Fruit fly (Drosophila melanogaster) whole organism, embryonic: ENCODE results near the gene Srp19.

Experiments
- Awh ChIP-seq: fragments of 200-800 bp; sonication (Bioruptor generic); IDR thresholded peaks from 2 replicates; pipeline ENCODE4, ENCODE4 v1.3.6; 2022; ENCODE audit warnings: missing biosample characterization, missing genetic modification characterization
- CG10321 ChIP-seq: fragments of 200-800 bp; sonication (Bioruptor generic); IDR thresholded peaks from 2 replicates; pipeline ENCODE4 v1.3.6; 2022; ENCODE audit warnings: missing biosample characterization, missing genetic modification characterization
- CG10565 ChIP-seq: fragments of 200-800 bp; sonication (Bioruptor generic); optimal IDR thresholded peaks from 3 replicates; lab custom pipeline; 2016; ENCODE audit warnings: missing biosample characterization, mild to moderate bottlenecking, missing genetic modification characterization
- CG11085 ChIP-seq: fragments of 200-800 bp; sonication (Bioruptor generic); IDR thresholded peaks from 2 replicates; pipeline ENCODE4 v1.3.6; 2022; ENCODE audit warnings: missing biosample characterization, missing genetic modification characterization
- CG11093 ChIP-seq: fragments of 200-800 bp; sonication (Bioruptor generic); IDR thresholded peaks from 3 replicates; pipeline ENCODE4 v1.3.6; 2022; ENCODE audit warnings: missing biosample characterization, missing genetic modification characterization
- CG12299 ChIP-seq: fragments of 200-800 bp; sonication (Bioruptor generic); optimal IDR thresholded peaks from 2 replicates; lab custom pipeline; 2018; ENCODE audit warnings: missing biosample characterization, mild to moderate bottlenecking, missing genetic modification characterization
- CG12391 ChIP-seq: fragments of 200-800 bp; sonication (Bioruptor generic); optimal IDR thresholded peaks from 3 replicates; lab custom pipeline; 2018; ENCODE audit warnings: missing biosample characterization, mild to moderate bottlenecking, missing genetic modification characterization, moderate library complexity
- CG12659 ChIP-seq: fragments of 200-800 bp; sonication (Bioruptor generic); optimal IDR thresholded peaks from 3 replicates; lab custom pipeline; 2017; ENCODE audit warnings: mild to moderate bottlenecking, missing biosample characterization, missing genetic modification reagents, missing genetic modification characterization
- CG14441 ChIP-seq: fragments of 200-800 bp; sonication (Bioruptor generic); IDR thresholded peaks from 2 replicates; pipeline ENCODE4 v1.3.6; 2022; ENCODE audit warnings: missing biosample characterization, missing genetic modification characterization
- CG14710 ChIP-seq: fragments of 200-800 bp; sonication (Bioruptor generic); optimal IDR thresholded peaks from 3 replicates; lab custom pipeline; 2019; ENCODE audit warnings: missing biosample characterization, mild to moderate bottlenecking, missing genetic modification characterization, moderate library complexity
- CG1832 ChIP-seq: fragments of 200-800 bp; sonication (Bioruptor generic); optimal IDR thresholded peaks from 2 replicates; lab custom pipeline; 2017; ENCODE audit warnings: missing biosample characterization, mild to moderate bottlenecking, missing genetic modification characterization, inconsistent platforms
- CG2116 ChIP-seq: fragments of 200-800 bp; sonication (Bioruptor generic); optimal IDR thresholded peaks from 3 replicates; lab custom pipeline; 2018; ENCODE audit warnings: missing biosample characterization, mild to moderate bottlenecking, missing genetic modification characterization
- CG2202 ChIP-seq: fragments of 200-800 bp; sonication (Bioruptor generic); optimal IDR thresholded peaks from 2 replicates; lab custom pipeline; 2018; ENCODE audit warnings: missing biosample characterization, mild to moderate bottlenecking, missing genetic modification characterization
- CG2712 ChIP-seq: fragments of 200-800 bp; optimal IDR thresholded peaks from 3 replicates; lab custom pipeline; 2019; ENCODE audit warnings: missing biosample characterization, mild to moderate bottlenecking, missing genetic modification characterization, moderate library complexity
- CG4404 ChIP-seq: fragments of 200-800 bp; sonication (Bioruptor generic); IDR thresholded peaks from 2 replicates; pipeline ENCODE4 v1.3.6; 2022; ENCODE audit warnings: missing biosample characterization, missing genetic modification characterization
- CG4617 ChIP-seq: fragments of 200-800 bp; sonication (Bioruptor generic); optimal IDR thresholded peaks from 3 replicates; lab custom pipeline; 2016; ENCODE audit warnings: missing biosample characterization, missing genetic modification characterization, borderline replicate concordance
- CG6791 ChIP-seq: fragments of 200-800 bp; sonication (Bioruptor generic); IDR thresholded peaks from 3 replicates; pipeline ENCODE4 v1.3.6; 2022; ENCODE audit warnings: missing biosample characterization, missing genetic modification characterization; ENCODE audit not compliant: partially characterized antibody
- CG7987 ChIP-seq: fragments of 200-800 bp; sonication (Bioruptor generic); optimal IDR thresholded peaks from 2 replicates; lab custom pipeline; 2018; ENCODE audit warnings: missing biosample characterization, mild to moderate bottlenecking, missing genetic modification characterization, moderate library complexity
- CG8478 ChIP-seq: fragments of >200 bp; optimal IDR thresholded peaks from 2 replicates; lab custom pipeline; 2018
- D ChIP-seq, 2 experiments: fragments of 200-800 bp in 1 of 2; fragments of >200 bp in 1 of 2; sonication (Bioruptor generic) in 1 of 2; optimal IDR thresholded peaks; 2 replicates in 1 of 2; 3 replicates in 1 of 2; lab custom pipeline; 2017; ENCODE audit warnings: mild to moderate bottlenecking in 1 of 2, missing biosample characterization in 1 of 2, missing genetic modification characterization in 1 of 2, missing genetic modification reagents in 1 of 2
- Dll ChIP-seq: fragments of 200-800 bp; sonication (Bioruptor generic); IDR thresholded peaks from 4 replicates; pipeline ENCODE4 v1.3.6; 2022; ENCODE audit warnings: missing biosample characterization, missing genetic modification characterization; ENCODE audit not compliant: partially characterized antibody
- Hey ChIP-seq: fragments of 200-800 bp; sonication (Bioruptor generic); optimal IDR thresholded peaks from 3 replicates; lab custom pipeline; 2018; ENCODE audit warnings: missing biosample characterization, mild to moderate bottlenecking, missing genetic modification characterization
- HmgD ChIP-seq: fragments of 200-800 bp; sonication (Bioruptor generic); optimal IDR thresholded peaks from 3 replicates; lab custom pipeline; 2016; ENCODE audit warnings: missing biosample characterization, missing genetic modification characterization
- Hmr ChIP-seq: fragments of 200-800 bp; sonication (Bioruptor generic); optimal IDR thresholded peaks from 3 replicates; lab custom pipeline; 2017; ENCODE audit warnings: mild to moderate bottlenecking, missing biosample characterization, missing genetic modification reagents, missing genetic modification characterization
- Kr ChIP-seq: fragments of 200-800 bp; sonication (Bioruptor generic); optimal IDR thresholded peaks from 2 replicates; lab custom pipeline; 2017; ENCODE audit warnings: missing biosample characterization, mild to moderate bottlenecking, missing genetic modification characterization
- Max ChIP-seq: fragments of 200-800 bp; sonication (Bioruptor generic); optimal IDR thresholded peaks from 2 replicates; lab custom pipeline; 2016; ENCODE audit warnings: missing biosample characterization, mild to moderate bottlenecking, missing genetic modification characterization
- Poxn ChIP-seq: fragments of 200-800 bp; sonication (Bioruptor generic); IDR thresholded peaks from 2 replicates; pipeline ENCODE4 v1.3.6; 2022; ENCODE audit warnings: missing biosample characterization, missing genetic modification characterization
- Sox100B ChIP-seq: fragments of 200-800 bp; sonication (Bioruptor generic); optimal IDR thresholded peaks from 3 replicates; lab custom pipeline; 2018; ENCODE audit warnings: missing biosample characterization, mild to moderate bottlenecking, missing genetic modification characterization
- cg ChIP-seq: fragments of 200-800 bp; sonication (Bioruptor generic); optimal IDR thresholded peaks from 3 replicates; lab custom pipeline; 2019; ENCODE audit warnings: missing biosample characterization, mild to moderate bottlenecking, missing genetic modification characterization, moderate library complexity
- cwo ChIP-seq: fragments of 200-800 bp; sonication (Bioruptor generic); optimal IDR thresholded peaks from 3 replicates; lab custom pipeline; 2017; ENCODE audit warnings: missing biosample characterization, missing genetic modification characterization, mild to moderate bottlenecking, moderate library complexity, missing genetic modification reagents
- exex ChIP-seq: fragments of 200-800 bp; sonication (Bioruptor generic); optimal IDR thresholded peaks from 4 replicates; lab custom pipeline; 2018; ENCODE audit warnings: missing biosample characterization, mild to moderate bottlenecking, missing genetic modification characterization, moderate library complexity
- fd64A ChIP-seq: fragments of 200-800 bp; sonication (Bioruptor generic); optimal IDR thresholded peaks from 3 replicates; lab custom pipeline; 2018; ENCODE audit warnings: missing biosample characterization, mild to moderate bottlenecking, missing genetic modification characterization
- hb ChIP-seq: fragments of 200-800 bp; sonication (Bioruptor generic); IDR thresholded peaks from 3 replicates; pipeline ENCODE4 v1.3.6; 2022; ENCODE audit warnings: missing biosample characterization, missing genetic modification characterization; ENCODE audit not compliant: partially characterized antibody
- insv ChIP-seq, 2 experiments: fragments of 200-800 bp; sonication (Bioruptor generic); optimal IDR thresholded peaks; 3 replicates each; lab custom pipeline; 2016 to 2018; ENCODE audit warnings: missing biosample characterization in 2 of 2, missing genetic modification characterization in 2 of 2
- kah ChIP-seq: fragments of 200-800 bp; sonication (Bioruptor generic); optimal IDR thresholded peaks from 2 replicates; lab custom pipeline; 2018; ENCODE audit warnings: missing biosample characterization, mild to moderate bottlenecking, missing genetic modification characterization
- lab ChIP-seq: fragments of 200-800 bp; sonication (Bioruptor generic); optimal IDR thresholded peaks from 3 replicates; lab custom pipeline; 2017; ENCODE audit warnings: missing biosample characterization, missing genetic modification characterization, mild to moderate bottlenecking, moderate library complexity, missing genetic modification reagents
- nerfin-1 ChIP-seq: fragments of 200-800 bp; sonication (Bioruptor generic); optimal IDR thresholded peaks from 3 replicates; lab custom pipeline; 2019; ENCODE audit warnings: missing biosample characterization, mild to moderate bottlenecking, missing genetic modification characterization, moderate library complexity
- oc ChIP-seq: fragments of 200-800 bp; sonication (Bioruptor generic); optimal IDR thresholded peaks from 2 replicates; lab custom pipeline; 2018; ENCODE audit warnings: missing biosample characterization, mild to moderate bottlenecking, missing genetic modification characterization, moderate library complexity
- rib ChIP-seq: fragments of 200-800 bp; sonication (Bioruptor generic); IDR thresholded peaks from 2 replicates; pipeline ENCODE4 v1.3.6; 2022; ENCODE audit warnings: missing biosample characterization, missing genetic modification characterization
- run ChIP-seq: fragments of 200-800 bp; sonication (Bioruptor generic); optimal IDR thresholded peaks from 3 replicates; lab custom pipeline; 2018; ENCODE audit warnings: missing biosample characterization, mild to moderate bottlenecking, missing genetic modification characterization
- scrt ChIP-seq: fragments of 200-800 bp; sonication (Bioruptor generic); optimal IDR thresholded peaks from 2 replicates; lab custom pipeline; 2018; ENCODE audit warnings: missing biosample characterization, mild to moderate bottlenecking, missing genetic modification characterization, moderate library complexity
- sd ChIP-seq: fragments of 200-800 bp; sonication (Bioruptor generic); optimal IDR thresholded peaks from 3 replicates; lab custom pipeline; 2018; ENCODE audit warnings: missing biosample characterization, mild to moderate bottlenecking, missing genetic modification characterization, moderate library complexity
- seq ChIP-seq: fragments of 200-800 bp; sonication (Bioruptor generic); IDR thresholded peaks from 2 replicates; pipeline ENCODE4 v1.3.6; 2022; ENCODE audit warnings: missing biosample characterization, missing genetic modification characterization
- stwl ChIP-seq: fragments of 200-800 bp; sonication (Bioruptor generic); optimal IDR thresholded peaks from 3 replicates; lab custom pipeline; 2018; ENCODE audit warnings: missing biosample characterization, mild to moderate bottlenecking, missing genetic modification characterization, moderate library complexity
- vvl ChIP-seq: fragments of 200-800 bp; sonication (Bioruptor generic); IDR thresholded peaks from 2 replicates; pipeline ENCODE4 v1.3.6; 2022; ENCODE audit warnings: missing biosample characterization, missing genetic modification characterization
- wor ChIP-seq: fragments of 200-800 bp; sonication (Bioruptor generic); IDR thresholded peaks from 2 replicates; pipeline ENCODE4 v1.3.6; 2022; ENCODE audit warnings: missing biosample characterization, missing genetic modification characterization
- yki ChIP-seq: fragments of >200 bp; optimal IDR thresholded peaks from 3 replicates; lab custom pipeline; 2018
- zen2 ChIP-seq: fragments of 200-800 bp; sonication (Bioruptor generic); IDR thresholded peaks from 3 replicates; pipeline ENCODE4 v1.3.6; 2022; ENCODE audit warnings: missing biosample characterization, missing genetic modification characterization; ENCODE audit not compliant: partially characterized antibody
- zfh1 ChIP-seq: fragments of 200-800 bp; sonication (Bioruptor generic); IDR thresholded peaks from 3 replicates; pipeline ENCODE4 v1.3.6; 2022; ENCODE audit warnings: missing biosample characterization, missing genetic modification characterization

The Srp19 gene

dm6 chr3L:7370231-7370882 lies 22.5 kb upstream of the Srp19 start (continued):
- TF ChIP-seq CG14441 (no peak), CG4404 (GFP tag; lab: Robert Waterston, UW) (no peak), kah (GFP tag; lab: Kevin White, UChicago) (peak; percentile 73), sd (peak; percentile 99), rib (GFP tag; lab: Robert Waterston, UW) (no peak), CG12659 (GFP tag; lab: Kevin White, UChicago) (peak; percentile 37), Dll (GFP tag; lab: Robert Waterston, UW) (0 out of 4 replicates have a peak, but pooled peaks have one; percentile 21), D (optimal IDR thresholded peaks at IDR 0.05; lab: Kevin White, UChicago) (no peak), D (GFP tag; optimal IDR thresholded peaks at IDR 0.05; lab: Kevin White, UChicago) (no peak), Max (GFP tag; lab: Kevin White, UChicago) (peak; percentile 17), scrt (GFP tag; lab: Kevin White, UChicago) (peak; percentile 64), Kr (GFP tag; lab: Kevin White, UChicago) (peak; percentile 47), CG12391 (no peak), CG4617 (GFP tag; lab: Kevin White, UChicago) (peak; percentile 80), oc (tag; lab: Kevin White, UChicago) (no peak), fd64A (no peak), Hmr (GFP tag; lab: Kevin White, UChicago) (no peak), zfh1 (no peak), vvl (GFP tag; lab: Robert Waterston, UW) (0 out of 2 replicates have a peak, but pooled peaks have one; percentile 37), seq (no peak), Poxn (GFP tag; lab: Robert Waterston, UW) (no peak), lab (peak; percentile 18), CG11085 (no peak), CG2116 (peak; percentile 31), CG7987 (GFP tag; lab: Kevin White, UChicago) (peak; percentile 22), nerfin-1 (tag; lab: Kevin White, UChicago) (peak; percentile 93), CG8478 (lab: Kevin White, UChicago) (peak; percentile 95), zen2 (GFP tag; lab: Robert Waterston, UW) (no peak), CG2202 (tag; lab: Kevin White, UChicago) (no peak), CG10321 (peak; percentile 96), insv (GFP tag; optimal IDR thresholded peaks at IDR 0.05; lab: Kevin White, UChicago) (peak in 1 of 2 experiments; percentile 11), stwl (tag; lab: Kevin White, UChicago) (no peak), Awh (GFP tag; lab: Robert Waterston, UW) (no peak), CG14710 (tag; lab: Kevin White, UChicago) (no peak), run (tag; lab: Kevin White, UChicago) (peak; percentile 88), CG1832 (GFP tag; lab: Kevin White, UChicago) (peak; percentile 58), CG6791 (GFP tag; lab: Robert Waterston, UW) (0 out of 3 replicates have a peak, but pooled peaks have one; percentile 26), CG2712 (peak; percentile 12), wor (GFP tag; lab: Robert Waterston, UW) (no peak), cg (GFP tag; lab: Kevin White, UChicago) (peak; percentile 99), CG10565 (GFP tag; lab: Kevin White, UChicago) (no peak), cwo (GFP tag; lab: Kevin White, UChicago) (peak; percentile 19), CG11093 (GFP tag; lab: Robert Waterston, UW) (no peak), HmgD (GFP tag; lab: Kevin White, UChicago) (no peak), Sox100B (no peak), Hey (tag; lab: Kevin White, UChicago) (no peak), yki (no peak), CG12299 (tag; lab: Kevin White, UChicago) (no peak), hb (GFP tag; lab: Robert Waterston, UW) (peak; percentile 20; the same call in 1 of the 3 replicates), exex (tag; lab: Kevin White, UChicago) (peak; percentile 5)
